Fruit fly (Drosophila melanogaster) whole organism, embryonic: ENCODE results near the gene CG3071.

Experiments
- B-H2 ChIP-seq: fragments of 200-800 bp; sonication (Bioruptor generic); optimal IDR thresholded peaks from 2 replicates; lab custom pipeline; 2018; ENCODE audit warnings: missing biosample characterization, mild to moderate bottlenecking, missing genetic modification characterization
- CG10147 ChIP-seq: fragments of 200-800 bp; sonication (Bioruptor generic); optimal IDR thresholded peaks from 2 replicates; lab custom pipeline; 2019; ENCODE audit warnings: missing biosample characterization, mild to moderate bottlenecking, missing genetic modification characterization, moderate library complexity
- CG10321 ChIP-seq: fragments of 200-800 bp; sonication (Bioruptor generic); IDR thresholded peaks from 2 replicates; pipeline ENCODE4 v1.3.6; 2022; ENCODE audit warnings: missing biosample characterization, missing genetic modification characterization
- CG11456 ChIP-seq: fragments of 200-800 bp; sonication (Bioruptor generic); IDR thresholded peaks from 3 replicates; pipeline ENCODE4 v1.3.6; 2022; ENCODE audit warnings: missing biosample characterization, missing genetic modification characterization
- CG12299 ChIP-seq: fragments of 200-800 bp; sonication (Bioruptor generic); optimal IDR thresholded peaks from 2 replicates; lab custom pipeline; 2018; ENCODE audit warnings: missing biosample characterization, mild to moderate bottlenecking, missing genetic modification characterization
- CG13296 ChIP-seq: fragments of 200-800 bp; sonication (Bioruptor generic); optimal IDR thresholded peaks from 3 replicates; lab custom pipeline; 2018; ENCODE audit warnings: missing biosample characterization, mild to moderate bottlenecking, missing genetic modification characterization
- CG16813 ChIP-seq: fragments of 200-800 bp; sonication (Bioruptor generic); IDR thresholded peaks from 3 replicates; pipeline ENCODE4 v1.3.6; 2022; ENCODE audit warnings: missing biosample characterization, missing genetic modification characterization; ENCODE audit not compliant: partially characterized antibody
- CG17361 ChIP-seq: fragments of 200-800 bp; sonication (Bioruptor generic); IDR thresholded peaks from 3 replicates; pipeline ENCODE4 v1.3.6; 2022; ENCODE audit warnings: missing biosample characterization, missing genetic modification characterization
- CG18011 ChIP-seq: fragments of 200-800 bp; sonication (Bioruptor generic); optimal IDR thresholded peaks from 2 replicates; lab custom pipeline; 2017; ENCODE audit warnings: missing biosample characterization, missing genetic modification characterization, mild to moderate bottlenecking, moderate library complexity, missing genotype
- CG2199 ChIP-seq: fragments of 200-800 bp; sonication (Bioruptor generic); IDR thresholded peaks from 3 replicates; pipeline ENCODE4 v1.3.6; 2022; ENCODE audit warnings: missing biosample characterization, missing genetic modification characterization
- CG2712 ChIP-seq: fragments of 200-800 bp; optimal IDR thresholded peaks from 3 replicates; lab custom pipeline; 2019; ENCODE audit warnings: missing biosample characterization, mild to moderate bottlenecking, missing genetic modification characterization, moderate library complexity
- CG31224 ChIP-seq: fragments of 200-800 bp; sonication (Bioruptor generic); IDR thresholded peaks from 2 replicates; pipeline ENCODE4 v1.3.6; 2022; ENCODE audit warnings: missing biosample characterization, missing genetic modification characterization
- CG32532 ChIP-seq: fragments of 200-800 bp; sonication (Bioruptor generic); IDR thresholded peaks from 2 replicates; pipeline ENCODE4 v1.3.6; 2022; ENCODE audit warnings: missing biosample characterization, missing genetic modification characterization
- CG3847 ChIP-seq: fragments of 200-800 bp; sonication (Bioruptor generic); IDR thresholded peaks from 2 replicates; pipeline ENCODE4 v1.3.6; 2022; ENCODE audit warnings: missing biosample characterization, missing genetic modification characterization
- CG4424 ChIP-seq: fragments of 200-800 bp; sonication (Bioruptor generic); optimal IDR thresholded peaks from 3 replicates; lab custom pipeline; 2016; ENCODE audit warnings: missing biosample characterization, missing genetic modification characterization
- CG4854 ChIP-seq: fragments of 200-800 bp; sonication (Bioruptor generic); optimal IDR thresholded peaks from 2 replicates; lab custom pipeline; 2016; ENCODE audit warnings: missing biosample characterization, missing genetic modification characterization, inconsistent platforms
- CG6683 ChIP-seq: fragments of 200-800 bp; sonication (Bioruptor generic); optimal IDR thresholded peaks from 2 replicates; lab custom pipeline; 2017; ENCODE audit warnings: missing biosample characterization, mild to moderate bottlenecking, missing genetic modification characterization, missing genetic modification reagents
- CG8944 ChIP-seq: fragments of 200-800 bp; sonication (Bioruptor generic); optimal IDR thresholded peaks from 3 replicates; lab custom pipeline; 2016; ENCODE audit warnings: missing biosample characterization, missing genetic modification characterization
- ERR ChIP-seq: fragments of 200-800 bp; sonication (Bioruptor generic); optimal IDR thresholded peaks from 2 replicates; lab custom pipeline; 2016; ENCODE audit warnings: missing biosample characterization, missing genetic modification characterization
- Ets65A ChIP-seq: fragments of 200-800 bp; sonication (Bioruptor generic); peaks from one replicate; lab custom pipeline; 2016; ENCODE audit warnings: missing biosample characterization, missing genetic modification characterization
- Gsc ChIP-seq: fragments of 200-800 bp; sonication (Bioruptor generic); IDR thresholded peaks from 2 replicates; pipeline ENCODE4 v1.3.6; 2022; ENCODE audit warnings: missing biosample characterization, missing genetic modification characterization
- Lhr ChIP-seq: fragments of 200-800 bp; sonication (Bioruptor generic); optimal IDR thresholded peaks from 3 replicates; lab custom pipeline; 2017; ENCODE audit warnings: mild to moderate bottlenecking, missing biosample characterization, missing genetic modification reagents, missing genetic modification characterization
- Mad ChIP-seq: fragments of 200-800 bp; sonication (Bioruptor generic); optimal IDR thresholded peaks from 2 replicates; lab custom pipeline; 2016; ENCODE audit warnings: missing biosample characterization, missing genetic modification characterization
- Mes4 ChIP-seq: fragments of 200-800 bp; sonication (Bioruptor generic); optimal IDR thresholded peaks from 2 replicates; lab custom pipeline; 2016; ENCODE audit warnings: missing biosample characterization, missing genetic modification characterization
- Oli ChIP-seq: fragments of 200-800 bp; sonication (Bioruptor generic); optimal IDR thresholded peaks from 2 replicates; lab custom pipeline; 2018; ENCODE audit warnings: missing biosample characterization, mild to moderate bottlenecking, missing genetic modification characterization, moderate library complexity
- Opbp ChIP-seq: fragments of 200-800 bp; sonication (Bioruptor generic); IDR thresholded peaks from 3 replicates; pipeline ENCODE4 v1.3.6; 2022; ENCODE audit warnings: missing biosample characterization, missing genetic modification characterization; ENCODE audit not compliant: partially characterized antibody
- Optix ChIP-seq: fragments of 200-800 bp; sonication (Bioruptor generic); IDR thresholded peaks from 3 replicates; pipeline ENCODE4 v1.3.6; 2022; ENCODE audit warnings: missing biosample characterization, missing genetic modification characterization
- Pdp1 ChIP-seq, 2 experiments: fragments of 200-800 bp; sonication (Bioruptor generic); optimal IDR thresholded peaks; 3 replicates each; lab custom pipeline; 2016; ENCODE audit warnings: missing biosample characterization in 2 of 2, missing genetic modification characterization in 2 of 2, mild to moderate bottlenecking in 1 of 2, moderate library complexity in 1 of 2
- Ssrp ChIP-seq: fragments of 200-800 bp; sonication (Bioruptor generic); optimal IDR thresholded peaks from 2 replicates; lab custom pipeline; 2018; ENCODE audit warnings: missing biosample characterization, mild to moderate bottlenecking, missing genetic modification characterization, moderate library complexity
- YL-1 ChIP-seq: fragments of 200-800 bp; sonication (Bioruptor generic); optimal IDR thresholded peaks from 3 replicates; lab custom pipeline; 2017; ENCODE audit warnings: missing biosample characterization, mild to moderate bottlenecking, missing genetic modification characterization
- ara ChIP-seq: fragments of 200-800 bp; sonication (Bioruptor generic); IDR thresholded peaks from 2 replicates; pipeline ENCODE4 v1.3.6; 2022; ENCODE audit warnings: missing biosample characterization, missing genetic modification characterization
- bsh ChIP-seq, 2 experiments: fragments of 200-800 bp; sonication (Bioruptor generic); optimal IDR thresholded peaks; 2 replicates each; lab custom pipeline; 2017 to 2018; ENCODE audit warnings: mild to moderate bottlenecking in 2 of 2, missing biosample characterization in 2 of 2, missing genetic modification characterization in 2 of 2, moderate library complexity in 1 of 2
- chm ChIP-seq: fragments of 200-800 bp; sonication (Bioruptor generic); IDR thresholded peaks from 2 replicates; pipeline ENCODE4 v1.3.6; 2022; ENCODE audit warnings: missing biosample characterization, missing genetic modification characterization
- dmrt99B ChIP-seq: fragments of 200-800 bp; sonication (Bioruptor generic); optimal IDR thresholded peaks from 2 replicates; lab custom pipeline; 2018; ENCODE audit warnings: missing biosample characterization, mild to moderate bottlenecking, missing genetic modification characterization, moderate library complexity
- grau ChIP-seq: fragments of 200-800 bp; optimal IDR thresholded peaks from 3 replicates; lab custom pipeline; 2019; ENCODE audit warnings: missing biosample characterization, mild to moderate bottlenecking, missing genetic modification characterization, moderate library complexity
- grn ChIP-seq: fragments of 200-800 bp; sonication (Bioruptor generic); optimal IDR thresholded peaks from 3 replicates; lab custom pipeline; 2017; ENCODE audit warnings: missing biosample characterization, missing genetic modification characterization
- h ChIP-seq: fragments of >200 bp; optimal IDR thresholded peaks from 2 replicates; lab custom pipeline; 2017
- hth ChIP-seq: fragments of >200 bp; optimal IDR thresholded peaks from 2 replicates; lab custom pipeline; 2017; ENCODE audit warnings: inconsistent platforms
- kay ChIP-seq: fragments of 200-800 bp; sonication (Bioruptor generic); optimal IDR thresholded peaks from 2 replicates; lab custom pipeline; 2016; ENCODE audit warnings: missing biosample characterization, missing genetic modification characterization
- kni ChIP-seq: fragments of 200-800 bp; sonication (Bioruptor generic); optimal IDR thresholded peaks from 3 replicates; lab custom pipeline; 2017; ENCODE audit warnings: mild to moderate bottlenecking, missing biosample characterization, missing genetic modification reagents, missing genetic modification characterization
- lola ChIP-seq, 3 experiments: fragments of >200 bp in 2 of 3; fragments of 200-800 bp in 1 of 3; sonication (Bioruptor generic) in 1 of 3; optimal IDR thresholded peaks; 2 replicates each; lab custom pipeline; 2017 to 2019; ENCODE audit warnings: missing biosample characterization in 3 of 3, missing genetic modification characterization in 3 of 3, mild to moderate bottlenecking in 1 of 3, moderate library complexity in 1 of 3
- mirr ChIP-seq: fragments of 200-800 bp; sonication (Bioruptor generic); optimal IDR thresholded peaks from 3 replicates; lab custom pipeline; 2018; ENCODE audit warnings: missing biosample characterization, mild to moderate bottlenecking, missing genetic modification characterization
- pum ChIP-seq: fragments of 200-800 bp; sonication (Bioruptor generic); optimal IDR thresholded peaks from 2 replicates; lab custom pipeline; 2016; ENCODE audit warnings: missing biosample characterization, missing genetic modification characterization
- ro ChIP-seq: fragments of 200-800 bp; sonication (Bioruptor generic); IDR thresholded peaks from 2 replicates; pipeline ENCODE4 v1.3.6; 2022; ENCODE audit warnings: missing biosample characterization, missing genetic modification characterization
- schlank ChIP-seq: fragments of 200-800 bp; sonication (Bioruptor generic); optimal IDR thresholded peaks from 2 replicates; lab custom pipeline; 2018; ENCODE audit warnings: missing biosample characterization, mild to moderate bottlenecking, missing genetic modification characterization
- sim ChIP-seq: fragments of 200-800 bp; sonication (Bioruptor generic); IDR thresholded peaks from 2 replicates; pipeline ENCODE4 v1.3.6; 2022; ENCODE audit warnings: missing biosample characterization, missing genetic modification characterization
- sna ChIP-seq: fragments of 200-800 bp; sonication (Bioruptor generic); IDR thresholded peaks from 2 replicates; pipeline ENCODE4 v1.3.6; 2022; ENCODE audit warnings: missing biosample characterization, missing genetic modification characterization; ENCODE audit not compliant: partially characterized antibody
- sqz ChIP-seq: fragments of 200-800 bp; sonication (Bioruptor generic); optimal IDR thresholded peaks from 3 replicates; lab custom pipeline; 2018; ENCODE audit warnings: missing biosample characterization, mild to moderate bottlenecking, missing genetic modification characterization
- wek ChIP-seq: fragments of 200-800 bp; sonication (Bioruptor generic); optimal IDR thresholded peaks from 3 replicates; lab custom pipeline; 2018; ENCODE audit warnings: missing biosample characterization, mild to moderate bottlenecking, missing genetic modification characterization, moderate library complexity
- zen2 ChIP-seq: fragments of 200-800 bp; sonication (Bioruptor generic); IDR thresholded peaks from 3 replicates; pipeline ENCODE4 v1.3.6; 2022; ENCODE audit warnings: missing biosample characterization, missing genetic modification characterization; ENCODE audit not compliant: partially characterized antibody

The CG3071 gene

DNA sequence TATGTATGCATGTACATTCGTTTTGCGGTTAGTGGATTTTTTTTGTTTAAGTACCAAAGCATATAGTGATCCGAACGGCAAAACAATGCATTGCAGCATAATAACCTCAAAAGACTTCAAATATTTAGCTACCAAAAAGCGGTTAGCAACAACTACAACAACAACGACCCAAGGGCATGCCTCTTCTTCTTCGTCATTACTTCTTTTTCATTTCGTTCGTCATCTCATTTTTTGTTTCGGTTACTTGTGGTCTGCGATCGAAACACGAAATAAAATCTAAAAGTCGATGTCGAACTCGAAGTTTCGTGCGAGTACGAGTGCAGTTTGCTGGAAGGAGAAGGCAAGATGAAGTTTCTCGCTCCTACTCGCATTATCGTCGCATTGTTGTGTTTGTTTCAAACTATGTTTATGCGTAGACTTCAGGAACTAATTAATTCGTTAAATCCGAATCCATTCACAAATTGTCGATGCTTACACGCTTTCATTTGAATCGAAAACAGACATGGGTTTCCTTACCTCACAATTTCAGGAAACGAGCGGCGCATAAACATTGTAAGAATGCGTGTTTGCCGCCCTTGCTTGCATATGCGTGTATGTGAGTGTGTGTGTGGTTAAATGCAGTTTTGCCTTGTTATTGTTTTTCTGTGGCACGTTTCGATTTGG is 36.2 kb downstream of the CG3071 start (continued):
- TF ChIP-seq CG12299 (tag; lab: Kevin White, UChicago) (peak; percentile 44), CG11456 (GFP tag; lab: Robert Waterston, UW) (no peak), bsh (GFP tag; optimal IDR thresholded peaks at IDR 0.05; lab: Kevin White, UChicago) (peak; percentile 74 to 94), CG6683 (no peak), h (lab: Kevin White, UChicago) (no peak), CG4424 (peak; percentile 79), lola (GFP tag; optimal IDR thresholded peaks at IDR 0.05; lab: Kevin White, UChicago) (peak in 1 of 3 experiments; percentile 87), sna (no peak), CG18011 (GFP tag; lab: Kevin White, UChicago) (peak; percentile 16), kay (GFP tag; lab: Kevin White, UChicago) (peak; percentile 32), Opbp (GFP tag; lab: Robert Waterston, UW) (no peak), B-H2 (no peak), CG8944 (GFP tag; lab: Kevin White, UChicago) (peak; percentile 70), mirr (GFP tag; lab: Kevin White, UChicago) (no peak), grau (tag; lab: Kevin White, UChicago) (peak; percentile 76), wek (GFP tag; lab: Kevin White, UChicago) (peak; percentile 73), YL-1 (GFP tag; lab: Kevin White, UChicago) (peak; percentile 5), ro (no peak), CG16813 (GFP tag; lab: Robert Waterston, UW) (no peak), CG2712 (tag; lab: Kevin White, UChicago) (peak; percentile 94), CG31224 (no peak), zen2 (GFP tag; lab: Robert Waterston, UW) (no peak), Optix (GFP tag; lab: Robert Waterston, UW) (peak; percentile 90), schlank (tag; lab: Kevin White, UChicago) (peak; percentile 3), kni (GFP tag; lab: Kevin White, UChicago) (peak; percentile 55), Oli (tag; lab: Kevin White, UChicago) (peak; percentile 75), CG32532 (GFP tag; lab: Robert Waterston, UW) (peak; percentile 40; the same call in 1 of the 2 replicates), CG10147 (peak; percentile 14), chm (GFP tag; lab: Robert Waterston, UW) (peak; percentile 97), sqz (GFP tag; lab: Kevin White, UChicago) (peak; percentile 52), CG4854 (GFP tag; lab: Kevin White, UChicago) (peak; percentile 38), CG13296 (peak; percentile 35), CG2199 (GFP tag; lab: Robert Waterston, UW) (peak; percentile 93), grn (GFP tag; lab: Kevin White, UChicago) (peak; percentile 46), CG10321 (GFP tag; lab: Robert Waterston, UW) (0 out of 2 replicates have a peak, but pooled peaks have one; percentile 24), Pdp1 (GFP tag; optimal IDR thresholded peaks at IDR 0.05; lab: Kevin White, UChicago) (peak; percentile 76 to 79), CG17361 (GFP tag; lab: Robert Waterston, UW) (peak; percentile 74), hth (lab: Kevin White, UChicago) (no peak), pum (GFP tag; lab: Kevin White, UChicago) (peak; percentile 77), Lhr (GFP tag; lab: Kevin White, UChicago) (peak; percentile 49), sim (GFP tag; lab: Robert Waterston, UW) (peak; percentile 73), CG3847 (GFP tag; lab: Robert Waterston, UW) (peak; percentile 48), Ssrp (tag; lab: Kevin White, UChicago) (peak; percentile 82), Gsc (GFP tag; lab: Robert Waterston, UW) (no peak), Mes4 (peak; percentile 88), Mad (peak; percentile 70), ara (GFP tag; lab: Robert Waterston, UW) (peak; percentile 95), Ets65A (peak; percentile 92), ERR (GFP tag; lab: Kevin White, UChicago) (peak; percentile 45), dmrt99B (tag; lab: Kevin White, UChicago) (peak; percentile 87)
